Fruit fly (Drosophila melanogaster) whole organism, embryonic: ENCODE data around the gene Scgalpha.

Experiments
- Asciz ChIP-seq: fragments of 200-800 bp; sonication (Bioruptor generic); optimal IDR thresholded peaks from 2 replicates; lab custom pipeline; 2017; ENCODE audit warnings: missing biosample characterization, mild to moderate bottlenecking, missing genetic modification characterization, missing genetic modification reagents
- CG1024 ChIP-seq: fragments of 200-800 bp; sonication (Bioruptor generic); IDR thresholded peaks from 2 replicates; pipeline ENCODE4 v1.3.6; 2022; ENCODE audit warnings: missing biosample characterization, missing genetic modification characterization
- CG10274 ChIP-seq: fragments of 200-800 bp; sonication (Bioruptor generic); optimal IDR thresholded peaks from 3 replicates; lab custom pipeline; 2017; ENCODE audit warnings: missing biosample characterization, mild to moderate bottlenecking, missing genetic modification characterization
- CG11560 ChIP-seq: fragments of 200-800 bp; sonication (Bioruptor generic); IDR thresholded peaks from 3 replicates; pipeline ENCODE4 v1.3.6; 2022; ENCODE audit warnings: missing biosample characterization, missing genetic modification characterization
- CG12236 ChIP-seq: fragments of 200-800 bp; sonication (Bioruptor generic); optimal IDR thresholded peaks from 2 replicates; lab custom pipeline; 2016; ENCODE audit warnings: missing biosample characterization, missing genetic modification characterization
- CG12942 ChIP-seq: fragments of 200-800 bp; sonication (Bioruptor generic); optimal IDR thresholded peaks from 3 replicates; lab custom pipeline; 2016; ENCODE audit warnings: missing biosample characterization, missing genetic modification characterization
- CG13123 ChIP-seq: fragments of 200-800 bp; sonication (Bioruptor generic); optimal IDR thresholded peaks from 2 replicates; lab custom pipeline; 2016; ENCODE audit warnings: missing biosample characterization, missing genetic modification characterization
- CG13894 ChIP-seq: fragments of 200-800 bp; sonication (Bioruptor generic); optimal IDR thresholded peaks from 3 replicates; lab custom pipeline; 2018; ENCODE audit warnings: missing biosample characterization, mild to moderate bottlenecking, missing genetic modification characterization, moderate library complexity
- CG17802 ChIP-seq: fragments of 200-800 bp; sonication (Bioruptor generic); optimal IDR thresholded peaks from 2 replicates; lab custom pipeline; 2018; ENCODE audit warnings: missing biosample characterization, mild to moderate bottlenecking, missing genetic modification characterization, moderate library complexity
- CG2116 ChIP-seq: fragments of 200-800 bp; sonication (Bioruptor generic); optimal IDR thresholded peaks from 3 replicates; lab custom pipeline; 2018; ENCODE audit warnings: missing biosample characterization, mild to moderate bottlenecking, missing genetic modification characterization
- CG2678 ChIP-seq: fragments of 200-800 bp; sonication (Bioruptor generic); optimal IDR thresholded peaks from 3 replicates; lab custom pipeline; 2019; ENCODE audit warnings: missing biosample characterization, mild to moderate bottlenecking, missing genetic modification characterization, moderate library complexity
- CG32772 ChIP-seq: fragments of 200-800 bp; sonication (Bioruptor generic); IDR thresholded peaks from 2 replicates; pipeline ENCODE4 v1.3.6; 2022; ENCODE audit warnings: missing biosample characterization, missing genetic modification characterization
- CG3407 ChIP-seq: fragments of 200-800 bp; sonication (Bioruptor generic); optimal IDR thresholded peaks from 2 replicates; lab custom pipeline; 2018; ENCODE audit warnings: missing biosample characterization, mild to moderate bottlenecking, missing genetic modification characterization
- CG34224 ChIP-seq: fragments of 200-800 bp; sonication (Bioruptor generic); IDR thresholded peaks from 3 replicates; pipeline ENCODE4 v1.3.6; 2022; ENCODE audit warnings: missing biosample characterization, missing genetic modification characterization; ENCODE audit not compliant: partially characterized antibody
- CG43689 ChIP-seq: fragments of 200-800 bp; sonication (Bioruptor generic); IDR thresholded peaks from 2 replicates; pipeline ENCODE4 v1.3.6; 2022; ENCODE audit warnings: missing biosample characterization, missing genetic modification characterization
- CG5245 ChIP-seq: fragments of 200-800 bp; sonication (Bioruptor generic); optimal IDR thresholded peaks from 3 replicates; lab custom pipeline; 2016; ENCODE audit warnings: missing biosample characterization, missing genetic modification characterization
- CG6683 ChIP-seq: fragments of 200-800 bp; sonication (Bioruptor generic); optimal IDR thresholded peaks from 2 replicates; lab custom pipeline; 2017; ENCODE audit warnings: missing biosample characterization, mild to moderate bottlenecking, missing genetic modification characterization, missing genetic modification reagents
- CG6689 ChIP-seq: fragments of 200-800 bp; sonication (Bioruptor generic); IDR thresholded peaks from 2 replicates; pipeline ENCODE4 v1.3.6; 2022; ENCODE audit warnings: missing biosample characterization, missing genetic modification characterization
- CG6813 ChIP-seq: fragments of 200-800 bp; sonication (Bioruptor generic); optimal IDR thresholded peaks from 2 replicates; lab custom pipeline; 2017; ENCODE audit warnings: missing biosample characterization, missing genetic modification characterization, mild to moderate bottlenecking, moderate library complexity, missing genetic modification reagents
- CG7839 ChIP-seq: fragments of 200-800 bp; sonication (Bioruptor generic); optimal IDR thresholded peaks from 3 replicates; lab custom pipeline; 2018; ENCODE audit warnings: missing biosample characterization, mild to moderate bottlenecking, missing genetic modification characterization, moderate library complexity
- CG8281 ChIP-seq: fragments of 200-800 bp; sonication (Bioruptor generic); optimal IDR thresholded peaks from 2 replicates; lab custom pipeline; 2018; ENCODE audit warnings: missing biosample characterization, mild to moderate bottlenecking, missing genetic modification characterization, moderate library complexity
- CG8388 ChIP-seq: fragments of 200-800 bp; sonication (Bioruptor generic); optimal IDR thresholded peaks from 2 replicates; lab custom pipeline; 2019; ENCODE audit warnings: missing biosample characterization, mild to moderate bottlenecking, missing genetic modification characterization, moderate library complexity
- CG9932 ChIP-seq: fragments of 200-800 bp; sonication (Bioruptor generic); IDR thresholded peaks from 2 replicates; pipeline ENCODE4 v1.3.6; 2022; ENCODE audit warnings: missing biosample characterization, missing genetic modification characterization
- Doc2 ChIP-seq: fragments of 200-800 bp; sonication (Bioruptor generic); IDR thresholded peaks from 2 replicates; pipeline ENCODE4 v1.3.6; 2022; ENCODE audit warnings: missing biosample characterization, missing genetic modification characterization
- Gug ChIP-seq: fragments of 200-800 bp; sonication (Bioruptor generic); IDR thresholded peaks from 4 replicates; pipeline ENCODE4 v1.3.6; 2022; ENCODE audit warnings: missing biosample characterization, missing genetic modification characterization
- Hey ChIP-seq: fragments of 200-800 bp; sonication (Bioruptor generic); optimal IDR thresholded peaks from 3 replicates; lab custom pipeline; 2018; ENCODE audit warnings: missing biosample characterization, mild to moderate bottlenecking, missing genetic modification characterization
- Jarid2 ChIP-seq: fragments of 200-800 bp; sonication (Bioruptor generic); optimal IDR thresholded peaks from 3 replicates; lab custom pipeline; 2017; ENCODE audit warnings: mild to moderate bottlenecking, missing biosample characterization, missing genetic modification reagents, missing genetic modification characterization
- NC2α ChIP-seq: fragments of 200-800 bp; sonication (Bioruptor generic); optimal IDR thresholded peaks from 2 replicates; lab custom pipeline; 2016; ENCODE audit warnings: missing biosample characterization, missing genetic modification characterization
- Nf-YC ChIP-seq: fragments of 200-800 bp; optimal IDR thresholded peaks from 3 replicates; lab custom pipeline; 2019; ENCODE audit warnings: missing biosample characterization, mild to moderate bottlenecking, missing genetic modification characterization, moderate library complexity
- PHDP ChIP-seq: fragments of 200-800 bp; sonication (Bioruptor generic); optimal IDR thresholded peaks from 3 replicates; lab custom pipeline; 2018; ENCODE audit warnings: missing biosample characterization, mild to moderate bottlenecking, missing genetic modification characterization, moderate library complexity
- Xrp1 ChIP-seq: fragments of 200-800 bp; sonication (Bioruptor generic); IDR thresholded peaks from 2 replicates; pipeline ENCODE4 v1.3.6; 2022; ENCODE audit warnings: missing biosample characterization, missing genetic modification characterization
- bab2 ChIP-seq: fragments of 200-800 bp; sonication (Bioruptor generic); optimal IDR thresholded peaks from 2 replicates; lab custom pipeline; 2016; ENCODE audit warnings: missing biosample characterization, missing genetic modification characterization
- ci ChIP-seq: fragments of 200-800 bp; sonication (Bioruptor generic); IDR thresholded peaks from 3 replicates; pipeline ENCODE4 v1.3.6; 2022; ENCODE audit warnings: missing biosample characterization, missing genetic modification characterization
- da ChIP-seq: fragments of 200-800 bp; sonication (Bioruptor generic); optimal IDR thresholded peaks from 2 replicates; lab custom pipeline; 2016; ENCODE audit warnings: missing biosample characterization, missing genetic modification characterization
- emc ChIP-seq: fragments of 200-800 bp; sonication (Bioruptor generic); optimal IDR thresholded peaks from 2 replicates; lab custom pipeline; 2016; ENCODE audit warnings: missing biosample characterization, missing genetic modification characterization
- hbn ChIP-seq: fragments of 200-800 bp; sonication (Bioruptor generic); IDR thresholded peaks from 2 replicates; pipeline ENCODE4 v1.3.6; 2022; ENCODE audit warnings: missing biosample characterization, missing genetic modification characterization; ENCODE audit not compliant: partially characterized antibody
- kay ChIP-seq: fragments of 200-800 bp; sonication (Bioruptor generic); optimal IDR thresholded peaks from 2 replicates; lab custom pipeline; 2016; ENCODE audit warnings: missing biosample characterization, missing genetic modification characterization
- mam ChIP-seq: fragments of 200-800 bp; sonication (Bioruptor generic); optimal IDR thresholded peaks from 3 replicates; lab custom pipeline; 2016; ENCODE audit warnings: missing biosample characterization, missing genetic modification characterization
- mld ChIP-seq: fragments of 200-800 bp; sonication (Bioruptor generic); IDR thresholded peaks from 3 replicates; pipeline ENCODE4 v1.3.6; 2022; ENCODE audit warnings: missing biosample characterization, missing genetic modification characterization; ENCODE audit not compliant: partially characterized antibody
- nom ChIP-seq: fragments of 200-800 bp; sonication (Bioruptor generic); optimal IDR thresholded peaks from 2 replicates; lab custom pipeline; 2017; ENCODE audit warnings: missing biosample characterization, missing genetic modification characterization, mild to moderate bottlenecking, moderate library complexity, missing genetic modification reagents
- org-1 ChIP-seq: fragments of 200-800 bp; sonication (Bioruptor generic); optimal IDR thresholded peaks from 2 replicates; lab custom pipeline; 2017; ENCODE audit warnings: missing biosample characterization, missing genetic modification characterization
- slou ChIP-seq: fragments of 200-800 bp; sonication (Bioruptor generic); optimal IDR thresholded peaks from 3 replicates; lab custom pipeline; 2016; ENCODE audit warnings: missing biosample characterization, missing genetic modification characterization
- slp2 ChIP-seq: fragments of 200-800 bp; sonication (Bioruptor generic); optimal IDR thresholded peaks from 2 replicates; lab custom pipeline; 2016; ENCODE audit warnings: missing biosample characterization, missing genetic modification characterization
- stc ChIP-seq: fragments of 200-800 bp; sonication (Bioruptor generic); IDR thresholded peaks from 2 replicates; pipeline ENCODE4 v1.3.6; 2022; ENCODE audit warnings: missing biosample characterization, missing genetic modification characterization
- tgo ChIP-seq: fragments of 200-800 bp; sonication (Bioruptor generic); IDR thresholded peaks from 3 replicates; pipeline ENCODE4 v1.3.6; 2022; ENCODE audit warnings: missing biosample characterization, missing genetic modification characterization
- toy ChIP-seq: fragments of 200-800 bp; sonication (Bioruptor generic); IDR thresholded peaks from 2 replicates; pipeline ENCODE4 v1.3.6; 2022; ENCODE audit warnings: missing biosample characterization, missing genetic modification characterization
- vfl ChIP-seq: fragments of 200-800 bp; sonication (Bioruptor generic); optimal IDR thresholded peaks from 2 replicates; lab custom pipeline; 2016; ENCODE audit warnings: missing biosample characterization, missing genetic modification characterization
- wek ChIP-seq: fragments of 200-800 bp; sonication (Bioruptor generic); optimal IDR thresholded peaks from 3 replicates; lab custom pipeline; 2018; ENCODE audit warnings: missing biosample characterization, mild to moderate bottlenecking, missing genetic modification characterization, moderate library complexity
- zfh1 ChIP-seq: fragments of 200-800 bp; sonication (Bioruptor generic); IDR thresholded peaks from 3 replicates; pipeline ENCODE4 v1.3.6; 2022; ENCODE audit warnings: missing biosample characterization, missing genetic modification characterization

Scgalpha gene

dm6 chr2L:8300220-8301167 is 2.7 kb upstream of the Scgalpha start, which contains the start of gene Btk (continued):
- TF ChIP-seq CG13123, result no peak
- TF ChIP-seq org-1 (GFP tag; lab: Kevin White, UChicago), result no peak
- TF ChIP-seq CG9932 (GFP tag; lab: Robert Waterston, UW), result no peak
- TF ChIP-seq Xrp1 (GFP tag; lab: Robert Waterston, UW), result no peak
- TF ChIP-seq Gug (GFP tag; lab: Robert Waterston, UW), result no peak
- TF ChIP-seq stc (GFP tag; lab: Robert Waterston, UW), result 0 out of 2 replicates have a peak, but pooled peaks have one; percentile 25
- no peak for TF ChIP-seq ci
- TF ChIP-seq NC2α (GFP tag; lab: Kevin White, UChicago), result no peak
- TF ChIP-seq hbn, result no peak
- TF ChIP-seq CG13894 (tag; lab: Kevin White, UChicago), result no peak
- no peak for TF ChIP-seq CG12236 (GFP tag; lab: Kevin White, UChicago)
- TF ChIP-seq CG10274 (GFP tag; lab: Kevin White, UChicago), result no peak
- no peak for TF ChIP-seq Doc2 (GFP tag; lab: Robert Waterston, UW)
- TF ChIP-seq toy (GFP tag; lab: Robert Waterston, UW), result no peak
- no peak for TF ChIP-seq CG8281
- no peak for TF ChIP-seq emc (GFP tag; lab: Kevin White, UChicago)
- no peak for TF ChIP-seq slou (GFP tag; lab: Kevin White, UChicago)
- TF ChIP-seq nom (GFP tag; lab: Kevin White, UChicago), result peak; percentile 16
- TF ChIP-seq CG6683 (GFP tag; lab: Kevin White, UChicago), result no peak
- TF ChIP-seq Nf-YC (tag; lab: Kevin White, UChicago), result no peak
- TF ChIP-seq wek (GFP tag; lab: Kevin White, UChicago), result no peak
- TF ChIP-seq CG32772 (GFP tag; lab: Robert Waterston, UW), result no peak
- no peak for TF ChIP-seq CG43689
- TF ChIP-seq mam (GFP tag; lab: Kevin White, UChicago), result no peak
- no peak for TF ChIP-seq Asciz (GFP tag; lab: Kevin White, UChicago)
- TF ChIP-seq zfh1, result no peak
- no peak for TF ChIP-seq CG17802 (tag; lab: Kevin White, UChicago)
- TF ChIP-seq vfl (GFP tag; lab: Kevin White, UChicago), result no peak
- no peak for TF ChIP-seq CG3407 (GFP tag; lab: Kevin White, UChicago)
- no peak for TF ChIP-seq bab2 (GFP tag; lab: Kevin White, UChicago)
- no peak for TF ChIP-seq CG8388 (GFP tag; lab: Kevin White, UChicago)
- TF ChIP-seq CG2116 (GFP tag; lab: Kevin White, UChicago), result peak; percentile 18
- TF ChIP-seq da (GFP tag; lab: Kevin White, UChicago), result no peak
- no peak for TF ChIP-seq kay (GFP tag; lab: Kevin White, UChicago)
- TF ChIP-seq CG7839 (tag; lab: Kevin White, UChicago), result no peak
- no peak for TF ChIP-seq CG6813
- TF ChIP-seq CG12942 (GFP tag; lab: Kevin White, UChicago), result no peak
- TF ChIP-seq CG6689, result no peak
- 0 out of 3 replicates have a peak, but pooled peaks have one; percentile 16 for TF ChIP-seq CG34224 (GFP tag; lab: Robert Waterston, UW)
- no peak for TF ChIP-seq slp2 (GFP tag; lab: Kevin White, UChicago)
- TF ChIP-seq CG5245, result no peak
- no peak for TF ChIP-seq CG1024 (GFP tag; lab: Robert Waterston, UW)
- no peak for TF ChIP-seq tgo (GFP tag; lab: Robert Waterston, UW)
- TF ChIP-seq CG2678, result no peak
- no peak for TF ChIP-seq PHDP (tag; lab: Kevin White, UChicago)
- TF ChIP-seq Hey (tag; lab: Kevin White, UChicago), result no peak
- TF ChIP-seq CG11560 (tag; lab: Robert Waterston, UW), result no peak
- no peak for TF ChIP-seq mld (GFP tag; lab: Robert Waterston, UW)
- TF ChIP-seq Jarid2 (GFP tag; lab: Kevin White, UChicago), result peak; percentile 28
